Worm (Caenorhabditis elegans) whole organism, midembryonic: ENCODE results near the gene T16A1.2.

Experiments
- T22C8.4 ChIP-seq: fragments of 200-800 bp; sonication (Bioruptor generic); IDR thresholded peaks from 2 replicates; pipeline ENCODE4 v1.3.6; 2022; ENCODE audit warnings: missing genetic modification characterization, missing compliant biosample characterization
- cog-1 ChIP-seq: sonication (generic microtip); optimal IDR thresholded peaks from 2 replicates; lab custom pipeline; 2016; ENCODE audit warnings: missing genetic modification characterization, missing compliant biosample characterization
- flt-1 ChIP-seq: fragments of 200-800 bp; sonication (Bioruptor generic); IDR thresholded peaks from 2 replicates; pipeline ENCODE4 v1.3.6; 2022; ENCODE audit warnings: missing genetic modification characterization, missing compliant biosample characterization
- klf-2 ChIP-seq: fragments of 200-800 bp; sonication (Bioruptor generic); conservative IDR thresholded peaks from 2 replicates; pipeline ENCODE4 v1.3.6; 2022; ENCODE audit warnings: missing genetic modification reagents, missing genetic modification characterization, missing compliant biosample characterization
- med-1 ChIP-seq: sonication (generic microtip); optimal IDR thresholded peaks from 2 replicates; lab custom pipeline; 2017; ENCODE audit warnings: missing genetic modification characterization, mild to moderate bottlenecking, missing compliant biosample characterization, antibody characterized with exemption, missing genetic modification reagents; ENCODE audit not compliant: insufficient read depth
- ref-1 ChIP-seq: fragments of 200-800 bp; sonication (Bioruptor generic); conservative IDR thresholded peaks from 2 replicates; pipeline ENCODE4 v1.3.6; 2022; ENCODE audit warnings: missing genetic modification reagents, missing genetic modification characterization, missing compliant biosample characterization
- tab-1 ChIP-seq: fragments of 200-800 bp; sonication (Bioruptor generic); IDR thresholded peaks from 2 replicates; pipeline ENCODE4 v1.3.6; 2022; ENCODE audit warnings: missing genetic modification characterization, missing compliant biosample characterization
- ztf-23 ChIP-seq: fragments of 200-800 bp; sonication (Bioruptor generic); IDR thresholded peaks from 2 replicates; pipeline ENCODE4 v1.3.6; 2022; ENCODE audit warnings: missing genetic modification reagents, missing genetic modification characterization, missing compliant biosample characterization
- ztf-29 ChIP-seq: fragments of 200-800 bp; sonication (Bioruptor generic); IDR thresholded peaks from 2 replicates; pipeline ENCODE4 v1.3.6; 2022; ENCODE audit warnings: missing genetic modification reagents, missing genetic modification characterization, missing compliant biosample characterization

- no peak for TF ChIP-seq cog-1 (tag; lab: Kevin White, UChicago)
- no peak for TF ChIP-seq flt-1 (GFP tag; lab: Robert Waterston, UW)
- no peak for TF ChIP-seq tab-1 (GFP tag; lab: Robert Waterston, UW)
- no peak for TF ChIP-seq T22C8.4 (GFP tag; lab: Robert Waterston, UW)
- TF ChIP-seq ztf-29 (GFP tag; lab: Robert Waterston, UW), result no peak
- no peak for TF ChIP-seq med-1 (GFP tag; lab: Kevin White, UChicago)
- no peak for TF ChIP-seq ztf-23 (GFP tag; lab: Robert Waterston, UW)
- TF ChIP-seq klf-2 (GFP tag; lab: Robert Waterston, UW), result no peak
- TF ChIP-seq ref-1 (GFP tag; lab: Robert Waterston, UW), result no peak
These were observed 19.1 kb downstream of the T16A1.2 start for ce11 chrII:2114488-2114887.
